Fruit fly (Drosophila melanogaster): ENCODE data around the gene CG42327.

- TF ChIP-seq tj (GFP tag; optimal IDR thresholded peaks at IDR 0.05) (no peak), toe (GFP tag; optimal IDR thresholded peaks at IDR 0.05) (no peak), cnc (optimal IDR thresholded peaks at IDR 0.05) (no peak), ovo (GFP tag; optimal IDR thresholded peaks at IDR 0.05) (no peak), bab1 (GFP tag; optimal IDR thresholded peaks at IDR 0.05) (no peak), Mnt (GFP tag; optimal IDR thresholded peaks at IDR 0.05) (no peak), Crg-1 (GFP tag; optimal IDR thresholded peaks at IDR 0.05) (no peak)
Measured at dm6 chr3R:11683675-11684074, 27.7 kb downstream of the CG42327 start.

Data from whole organism, adult.